Fruit fly (Drosophila melanogaster) whole organism, embryonic: ENCODE data around the gene CG4953.

Experiments used
- Abd-B ChIP-seq: fragments of 200-800 bp; sonication (Bioruptor generic); optimal IDR thresholded peaks from 2 replicates; lab custom pipeline; 2018; ENCODE audit warnings: missing biosample characterization, mild to moderate bottlenecking, missing genetic modification characterization, moderate library complexity
- Bdp1 ChIP-seq: fragments of 200-800 bp; sonication (Bioruptor generic); optimal IDR thresholded peaks from 3 replicates; lab custom pipeline; 2016; ENCODE audit warnings: missing biosample characterization, missing genetic modification characterization
- C15 ChIP-seq: fragments of 200-800 bp; sonication (Bioruptor generic); IDR thresholded peaks from 3 replicates; pipeline ENCODE4 v1.3.6; 2022; ENCODE audit warnings: missing biosample characterization, missing genetic modification characterization
- CG10209 ChIP-seq: fragments of 200-800 bp; sonication (Bioruptor generic); optimal IDR thresholded peaks from 3 replicates; lab custom pipeline; 2017; ENCODE audit warnings: missing biosample characterization, mild to moderate bottlenecking, missing genetic modification characterization, missing genetic modification reagents
- CG10274 ChIP-seq: fragments of 200-800 bp; sonication (Bioruptor generic); optimal IDR thresholded peaks from 3 replicates; lab custom pipeline; 2017; ENCODE audit warnings: missing biosample characterization, mild to moderate bottlenecking, missing genetic modification characterization
- CG10321 ChIP-seq: fragments of 200-800 bp; sonication (Bioruptor generic); IDR thresholded peaks from 2 replicates; pipeline ENCODE4 v1.3.6; 2022; ENCODE audit warnings: missing biosample characterization, missing genetic modification characterization
- CG12942 ChIP-seq: fragments of 200-800 bp; sonication (Bioruptor generic); optimal IDR thresholded peaks from 3 replicates; lab custom pipeline; 2016; ENCODE audit warnings: missing biosample characterization, missing genetic modification characterization
- CG13123 ChIP-seq: fragments of 200-800 bp; sonication (Bioruptor generic); optimal IDR thresholded peaks from 2 replicates; lab custom pipeline; 2016; ENCODE audit warnings: missing biosample characterization, missing genetic modification characterization
- CG15479 ChIP-seq: fragments of 200-800 bp; sonication (Bioruptor generic); optimal IDR thresholded peaks from 3 replicates; lab custom pipeline; 2019; ENCODE audit warnings: missing biosample characterization, mild to moderate bottlenecking, missing genetic modification characterization, moderate library complexity
- CG2120 ChIP-seq: fragments of 200-800 bp; sonication (Bioruptor generic); optimal IDR thresholded peaks from 3 replicates; lab custom pipeline; 2016; ENCODE audit warnings: missing biosample characterization, missing genetic modification characterization
- CG2712 ChIP-seq: fragments of 200-800 bp; optimal IDR thresholded peaks from 3 replicates; lab custom pipeline; 2019; ENCODE audit warnings: missing biosample characterization, mild to moderate bottlenecking, missing genetic modification characterization, moderate library complexity
- CG30020 ChIP-seq: fragments of 200-800 bp; optimal IDR thresholded peaks from 2 replicates; lab custom pipeline; 2019; ENCODE audit warnings: missing biosample characterization, mild to moderate bottlenecking, missing genetic modification characterization, moderate library complexity
- CG3065 ChIP-seq: fragments of 200-800 bp; sonication (Bioruptor generic); optimal IDR thresholded peaks from 2 replicates; lab custom pipeline; 2016; ENCODE audit warnings: missing biosample characterization, missing genetic modification characterization
- CG34422 ChIP-seq: fragments of 200-800 bp; sonication (Bioruptor generic); IDR thresholded peaks from 3 replicates; pipeline ENCODE4 v1.3.6; 2022; ENCODE audit warnings: missing biosample characterization, missing genetic modification characterization
- CG3838 ChIP-seq: fragments of 200-800 bp; sonication (Bioruptor generic); optimal IDR thresholded peaks from 3 replicates; lab custom pipeline; 2016; ENCODE audit warnings: missing biosample characterization, missing genetic modification characterization
- CG6254 ChIP-seq: fragments of 200-800 bp; sonication (Bioruptor generic); optimal IDR thresholded peaks from 3 replicates; lab custom pipeline; 2017; ENCODE audit warnings: mild to moderate bottlenecking, missing biosample characterization, missing genetic modification reagents, missing genetic modification characterization
- CG7271 ChIP-seq: fragments of 200-800 bp; sonication (Bioruptor generic); optimal IDR thresholded peaks from 2 replicates; lab custom pipeline; 2018; ENCODE audit warnings: missing biosample characterization, mild to moderate bottlenecking, missing genetic modification characterization, moderate library complexity
- CG8290 ChIP-seq, 3 experiments: fragments of 200-800 bp; sonication (Bioruptor generic); optimal IDR thresholded peaks; 2 replicates each; lab custom pipeline; 2016 to 2019; ENCODE audit warnings: missing biosample characterization in 3 of 3, missing genetic modification characterization in 3 of 3, mild to moderate bottlenecking in 2 of 3, moderate library complexity in 1 of 3
- CoRest ChIP-seq: fragments of 200-800 bp; sonication (Bioruptor generic); optimal IDR thresholded peaks from 3 replicates; lab custom pipeline; 2018; ENCODE audit warnings: missing biosample characterization, mild to moderate bottlenecking, missing genetic modification characterization, moderate library complexity
- Dll ChIP-seq: fragments of 200-800 bp; sonication (Bioruptor generic); IDR thresholded peaks from 4 replicates; pipeline ENCODE4 v1.3.6; 2022; ENCODE audit warnings: missing biosample characterization, missing genetic modification characterization; ENCODE audit not compliant: partially characterized antibody
- Drgx ChIP-seq: fragments of 200-800 bp; sonication (Bioruptor generic); IDR thresholded peaks from 2 replicates; pipeline ENCODE4 v1.3.6; 2022; ENCODE audit warnings: missing biosample characterization, missing genetic modification characterization
- Fer1 ChIP-seq: fragments of 200-800 bp; sonication (Bioruptor generic); optimal IDR thresholded peaks from 2 replicates; lab custom pipeline; 2017; ENCODE audit warnings: missing biosample characterization, mild to moderate bottlenecking, missing genetic modification characterization
- GATAe ChIP-seq: fragments of 200-800 bp; sonication (Bioruptor generic); conservative IDR thresholded peaks from 2 replicates; pipeline ENCODE4 v1.3.6; 2022; ENCODE audit warnings: missing biosample characterization, missing genetic modification characterization
- H2.0 ChIP-seq: fragments of 200-800 bp; sonication (Bioruptor generic); IDR thresholded peaks from 2 replicates; pipeline ENCODE4 v1.3.6; 2022; ENCODE audit warnings: missing biosample characterization, missing genetic modification characterization
- Hr39 ChIP-seq: fragments of >200 bp; optimal IDR thresholded peaks from 2 replicates; lab custom pipeline; 2017
- Hsf ChIP-seq: fragments of 200-800 bp; sonication (Bioruptor generic); optimal IDR thresholded peaks from 3 replicates; lab custom pipeline; 2016; ENCODE audit warnings: missing biosample characterization, missing genetic modification characterization
- Lim3 ChIP-seq: fragments of 200-800 bp; sonication (Bioruptor generic); IDR thresholded peaks from 2 replicates; pipeline ENCODE4 v1.3.6; 2022; ENCODE audit warnings: missing biosample characterization, missing genetic modification characterization
- Mes4 ChIP-seq: fragments of 200-800 bp; sonication (Bioruptor generic); optimal IDR thresholded peaks from 2 replicates; lab custom pipeline; 2016; ENCODE audit warnings: missing biosample characterization, missing genetic modification characterization
- NC2α ChIP-seq: fragments of 200-800 bp; sonication (Bioruptor generic); optimal IDR thresholded peaks from 2 replicates; lab custom pipeline; 2016; ENCODE audit warnings: missing biosample characterization, missing genetic modification characterization
- Nf-YB ChIP-seq: fragments of 200-800 bp; sonication (Bioruptor generic); optimal IDR thresholded peaks from 3 replicates; lab custom pipeline; 2019; ENCODE audit warnings: missing biosample characterization, mild to moderate bottlenecking, missing genetic modification characterization, moderate library complexity
- Oaz ChIP-seq: fragments of 200-800 bp; sonication (Bioruptor generic); IDR thresholded peaks from 2 replicates; pipeline ENCODE4 v1.3.6; 2022; ENCODE audit warnings: missing biosample characterization, missing genetic modification characterization
- Rfx ChIP-seq: fragments of 200-800 bp; sonication (Bioruptor generic); IDR thresholded peaks from 2 replicates; pipeline ENCODE4 v1.3.6; 2022; ENCODE audit warnings: missing biosample characterization, missing genetic modification characterization
- Six4 ChIP-seq: fragments of 200-800 bp; sonication (Bioruptor generic); optimal IDR thresholded peaks from 2 replicates; lab custom pipeline; 2016; ENCODE audit warnings: missing biosample characterization, missing genetic modification characterization
- Sox100B ChIP-seq: fragments of 200-800 bp; sonication (Bioruptor generic); optimal IDR thresholded peaks from 3 replicates; lab custom pipeline; 2018; ENCODE audit warnings: missing biosample characterization, mild to moderate bottlenecking, missing genetic modification characterization
- Spps ChIP-seq: fragments of 200-800 bp; sonication (Bioruptor generic); optimal IDR thresholded peaks from 2 replicates; lab custom pipeline; 2018; ENCODE audit warnings: missing biosample characterization, mild to moderate bottlenecking, missing genetic modification characterization
- Sry-δ ChIP-seq: fragments of 200-800 bp; sonication (Bioruptor generic); optimal IDR thresholded peaks from 2 replicates; lab custom pipeline; 2016; ENCODE audit warnings: missing biosample characterization, missing genetic modification characterization
- Ssrp ChIP-seq: fragments of 200-800 bp; sonication (Bioruptor generic); optimal IDR thresholded peaks from 2 replicates; lab custom pipeline; 2018; ENCODE audit warnings: missing biosample characterization, mild to moderate bottlenecking, missing genetic modification characterization, moderate library complexity
- Usf ChIP-seq: fragments of 200-800 bp; sonication (Bioruptor generic); optimal IDR thresholded peaks from 2 replicates; lab custom pipeline; 2017; ENCODE audit warnings: missing genotype, missing biosample characterization, missing genetic modification characterization
- ab ChIP-seq: fragments of 200-800 bp; sonication (Bioruptor generic); optimal IDR thresholded peaks from 2 replicates; lab custom pipeline; 2016; ENCODE audit warnings: missing biosample characterization, missing genetic modification characterization
- amos ChIP-seq: fragments of 200-800 bp; sonication (Bioruptor generic); IDR thresholded peaks from 2 replicates; pipeline ENCODE4 v1.3.6; 2022; ENCODE audit warnings: missing biosample characterization, missing genetic modification characterization; ENCODE audit not compliant: partially characterized antibody
- bcd ChIP-seq: fragments of 200-800 bp; sonication (Bioruptor generic); optimal IDR thresholded peaks from 2 replicates; lab custom pipeline; 2017; ENCODE audit warnings: missing biosample characterization, mild to moderate bottlenecking, missing genetic modification characterization
- crp ChIP-seq, 2 experiments: fragments of 200-800 bp; sonication (Bioruptor generic); optimal IDR thresholded peaks; 2 replicates in 1 of 2; 3 replicates in 1 of 2; lab custom pipeline; 2017; ENCODE audit warnings: missing biosample characterization in 2 of 2, missing genetic modification characterization in 2 of 2, mild to moderate bottlenecking in 1 of 2, moderate library complexity in 1 of 2
- dysf ChIP-seq: fragments of 200-800 bp; sonication (Bioruptor generic); IDR thresholded peaks from 3 replicates; pipeline ENCODE4 v1.3.6; 2022; ENCODE audit warnings: missing biosample characterization, missing genetic modification characterization
- eve ChIP-seq, 2 experiments: fragments of >200 bp; optimal IDR thresholded peaks; 2 replicates each; lab custom pipeline; 2017; ENCODE audit warnings: missing biosample characterization in 2 of 2, missing genetic modification characterization in 2 of 2
- ewg ChIP-seq: fragments of 200-800 bp; sonication (Bioruptor generic); optimal IDR thresholded peaks from 3 replicates; lab custom pipeline; 2017; ENCODE audit warnings: mild to moderate bottlenecking, missing biosample characterization, missing genetic modification reagents, missing genetic modification characterization
- h ChIP-seq: fragments of >200 bp; optimal IDR thresholded peaks from 2 replicates; lab custom pipeline; 2017
- ham ChIP-seq: fragments of 200-800 bp; sonication (Bioruptor generic); IDR thresholded peaks from 2 replicates; pipeline ENCODE4 v1.3.6; 2022; ENCODE audit warnings: missing biosample characterization, missing genetic modification characterization
- ken ChIP-seq: fragments of 200-800 bp; sonication (Bioruptor generic); IDR thresholded peaks from 3 replicates; pipeline ENCODE4 v1.3.6; 2022; ENCODE audit warnings: missing biosample characterization, missing genetic modification characterization
- nau ChIP-seq: fragments of 200-800 bp; sonication (Bioruptor generic); optimal IDR thresholded peaks from 3 replicates; lab custom pipeline; 2017; ENCODE audit warnings: missing biosample characterization, mild to moderate bottlenecking, missing genetic modification characterization, missing genetic modification reagents
- onecut ChIP-seq: fragments of 200-800 bp; sonication (Bioruptor generic); IDR thresholded peaks from 2 replicates; pipeline ENCODE4 v1.3.6; 2022; ENCODE audit warnings: missing biosample characterization, missing genetic modification characterization
- sens ChIP-seq: fragments of 200-800 bp; sonication (Bioruptor generic); peaks from one replicate; lab custom pipeline; 2016; ENCODE audit warnings: missing biosample characterization, missing genetic modification characterization
- sima ChIP-seq: fragments of 200-800 bp; sonication (Bioruptor generic); optimal IDR thresholded peaks from 2 replicates; lab custom pipeline; 2016; ENCODE audit warnings: missing biosample characterization, missing genetic modification characterization
- tup ChIP-seq: fragments of 200-800 bp; sonication (Bioruptor generic); optimal IDR thresholded peaks from 2 replicates; lab custom pipeline; 2016; ENCODE audit warnings: missing biosample characterization, mild to moderate bottlenecking, missing genetic modification characterization, moderate library complexity

The CG4953 gene

DNA sequence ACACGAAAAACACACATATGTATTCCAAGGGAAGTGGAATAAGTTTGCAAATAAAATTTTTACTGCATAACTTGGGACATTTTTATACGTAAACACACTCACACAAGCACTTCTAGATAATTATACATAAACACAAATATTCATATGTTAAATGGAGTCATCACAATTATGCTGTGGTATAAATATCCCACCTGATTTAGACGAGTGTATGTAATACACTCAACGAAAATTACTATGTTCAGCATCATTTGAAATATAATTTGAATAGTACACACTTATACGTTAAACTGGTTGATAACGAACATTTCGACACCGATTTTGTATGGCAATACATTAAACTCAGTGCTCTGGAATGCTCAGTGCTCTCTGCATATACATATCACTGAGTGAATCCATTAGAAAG is 35.4 kb upstream of the CG4953 start (continued):
- TF ChIP-seq nau (GFP tag; lab: Kevin White, UChicago) (peak; percentile 42), crp (GFP tag; optimal IDR thresholded peaks at IDR 0.05; lab: Kevin White, UChicago) (no peak), sens (GFP tag; lab: Kevin White, UChicago) (peak; percentile 82), tup (GFP tag; lab: Kevin White, UChicago) (no peak), CG7271 (tag; lab: Kevin White, UChicago) (no peak), CG13123 (no peak), CG15479 (GFP tag; lab: Kevin White, UChicago) (no peak), CG8290 (GFP tag; optimal IDR thresholded peaks at IDR 0.05; lab: Kevin White, UChicago) (no peak), CG8290 (tag; optimal IDR thresholded peaks at IDR 0.05; lab: Kevin White, UChicago) (peak in 1 of 2 experiments; percentile 57), Drgx (GFP tag; lab: Robert Waterston, UW) (peak; percentile 44), Bdp1 (GFP tag; lab: Kevin White, UChicago) (no peak), CG10321 (no peak), Mes4 (GFP tag; lab: Kevin White, UChicago) (no peak), CG6254 (no peak), eve (GFP tag; optimal IDR thresholded peaks at IDR 0.05; lab: Kevin White, UChicago) (peak in 1 of 2 experiments; percentile 87), amos (GFP tag; lab: Robert Waterston, UW) (no peak), CG3838 (no peak), Usf (no peak), C15 (GFP tag; lab: Robert Waterston, UW) (no peak), GATAe (GFP tag; lab: Robert Waterston, UW) (no peak), Nf-YB (no peak), Oaz (GFP tag; lab: Robert Waterston, UW) (no peak), ham (no peak), dysf (no peak; the same call in 2 of the 3 replicates), NC2α (GFP tag; lab: Kevin White, UChicago) (no peak), ken (GFP tag; lab: Robert Waterston, UW) (no peak), Dll (no peak), Sry-δ (GFP tag; lab: Kevin White, UChicago) (no peak), Six4 (GFP tag; lab: Kevin White, UChicago) (no peak), Hr39 (lab: Kevin White, UChicago) (no peak), Hsf (GFP tag; lab: Kevin White, UChicago) (no peak), Spps (no peak), CG10209 (no peak), H2.0 (GFP tag; lab: Robert Waterston, UW) (no peak), sima (no peak), ab (no peak), CG12942 (GFP tag; lab: Kevin White, UChicago) (no peak), CoRest (tag; lab: Kevin White, UChicago) (peak; percentile 4), CG30020 (no peak), CG3065 (GFP tag; lab: Kevin White, UChicago) (no peak), Ssrp (tag; lab: Kevin White, UChicago) (no peak), Sox100B (GFP tag; lab: Kevin White, UChicago) (no peak), CG34422 (no peak), ewg (no peak), onecut (GFP tag; lab: Robert Waterston, UW) (no peak), Abd-B (GFP tag; lab: Kevin White, UChicago) (no peak), CG2120 (GFP tag; lab: Kevin White, UChicago) (peak; percentile 42), Fer1 (peak; percentile 31), Lim3 (GFP tag; lab: Robert Waterston, UW) (no peak), CG2712 (tag; lab: Kevin White, UChicago) (peak; percentile 6), h (no peak), bcd (GFP tag; lab: Kevin White, UChicago) (no peak), Rfx (GFP tag; lab: Robert Waterston, UW) (peak; percentile 62; the same call in 1 of the 2 replicates), CG10274 (GFP tag; lab: Kevin White, UChicago) (no peak)
